Fruit fly (Drosophila melanogaster): ENCODE results near the gene CG7320.

- no peak for TF ChIP-seq CG8478 (optimal IDR thresholded peaks at IDR 0.05)
- TF ChIP-seq CTCF (optimal IDR thresholded peaks at IDR 0.05) = no peak
Observed at dm6 chr3L:18183928-18184327, 17.4 kb upstream of the CG7320 start.

All from S2 (cell line).